Fruit fly (Drosophila melanogaster) whole organism, wandering third instar larva: ENCODE measurements around the gene CG9389.

Experiments
- Abd-B ChIP-seq: fragments of >200 bp; optimal IDR thresholded peaks from 2 replicates; lab custom pipeline; 2017; ENCODE audit warnings: missing biosample characterization, missing genetic modification characterization
- CG32264 ChIP-seq: fragments of 200-800 bp; sonication (Bioruptor generic); optimal IDR thresholded peaks from 2 replicates; lab custom pipeline; 2016; ENCODE audit warnings: missing biosample characterization, missing genetic modification characterization
- CG9705 ChIP-seq: fragments of 200-800 bp; sonication (Bioruptor generic); optimal IDR thresholded peaks from 2 replicates; lab custom pipeline; 2018; ENCODE audit warnings: missing biosample characterization, mild to moderate bottlenecking, missing genetic modification characterization
- Dfd ChIP-seq: fragments of >200 bp; optimal IDR thresholded peaks from 2 replicates; lab custom pipeline; 2017; ENCODE audit warnings: missing biosample characterization, missing genetic modification characterization
- Myc ChIP-seq: fragments of >200 bp; optimal IDR thresholded peaks from 2 replicates; lab custom pipeline; 2017
- Rel ChIP-seq, 2 experiments: fragments of 200-800 bp; sonication (Bioruptor generic) in 1 of 2; optimal IDR thresholded peaks; 2 replicates in 1 of 2; 3 replicates in 1 of 2; lab custom pipeline; 2016 to 2019; ENCODE audit warnings: mild to moderate bottlenecking in 2 of 2, missing biosample characterization in 2 of 2, missing genetic modification characterization in 2 of 2, moderate library complexity in 1 of 2
- br ChIP-seq: fragments of 200-800 bp; sonication (Bioruptor generic); optimal IDR thresholded peaks from 2 replicates; lab custom pipeline; 2016; ENCODE audit warnings: missing biosample characterization, missing genetic modification characterization
- dsf ChIP-seq: sonication (Bioruptor generic); optimal IDR thresholded peaks from 2 replicates; lab custom pipeline; 2016; ENCODE audit warnings: missing biosample characterization, missing genetic modification characterization, borderline replicate concordance
- h ChIP-seq: fragments of 200-800 bp; sonication (Bioruptor generic); optimal IDR thresholded peaks from 3 replicates; lab custom pipeline; 2016; ENCODE audit warnings: missing biosample characterization, mild to moderate bottlenecking, missing genetic modification characterization
- lola ChIP-seq: fragments of >200 bp; optimal IDR thresholded peaks from 2 replicates; lab custom pipeline; 2017; ENCODE audit warnings: missing biosample characterization, missing genetic modification characterization
- pan ChIP-seq: fragments of >200 bp; optimal IDR thresholded peaks from 2 replicates; lab custom pipeline; 2017
- psq ChIP-seq: fragments of 200-800 bp; sonication (Bioruptor generic); optimal IDR thresholded peaks from 3 replicates; lab custom pipeline; 2017; ENCODE audit warnings: missing biosample characterization, mild to moderate bottlenecking, missing genetic modification characterization, moderate library complexity
- sv ChIP-seq: fragments of 200-800 bp; sonication (Bioruptor generic); optimal IDR thresholded peaks from 3 replicates; lab custom pipeline; 2016; ENCODE audit warnings: missing biosample characterization, missing genetic modification characterization

DNA sequence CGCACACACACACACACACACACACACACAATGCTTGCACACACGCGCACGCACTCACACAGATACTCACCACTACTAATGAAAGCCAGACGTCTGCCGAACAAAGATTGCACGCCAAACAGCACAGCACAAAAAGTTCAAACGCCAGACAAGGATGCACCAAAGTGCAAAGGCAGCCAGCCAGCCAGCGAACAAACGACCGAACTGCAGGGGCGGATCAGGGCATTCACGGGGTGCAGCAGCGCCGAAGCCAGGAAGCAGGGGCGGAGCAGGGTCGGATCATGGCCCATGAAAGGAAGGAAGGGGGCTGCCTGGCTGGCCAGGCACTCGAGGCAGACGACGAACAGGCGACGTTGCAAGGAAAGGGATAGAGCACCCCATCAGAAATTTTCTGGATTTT lies 17.9 kb downstream of the CG9389 start:
- no peak for TF ChIP-seq Abd-B (GFP tag; lab: Kevin White, UChicago)
- TF ChIP-seq psq, result peak; percentile 12
- TF ChIP-seq br, result peak; percentile 57
- no peak for TF ChIP-seq CG32264 (GFP tag; lab: Kevin White, UChicago)
- no peak for TF ChIP-seq dsf
- TF ChIP-seq sv (GFP tag; lab: Kevin White, UChicago), result no peak
- no peak for TF ChIP-seq lola (GFP tag; lab: Kevin White, UChicago)
- no peak for TF ChIP-seq Myc (lab: Kevin White, UChicago)
- peak; percentile 10 for TF ChIP-seq CG9705 (GFP tag; lab: Kevin White, UChicago)
- TF ChIP-seq Rel (GFP tag; optimal IDR thresholded peaks at IDR 0.05; lab: Kevin White, UChicago), result peak; percentile 24
- no peak for TF ChIP-seq Rel (tag; optimal IDR thresholded peaks at IDR 0.05; lab: Kevin White, UChicago)
- no peak for TF ChIP-seq h (GFP tag; lab: Kevin White, UChicago)
- peak; percentile 47 for TF ChIP-seq Dfd
- TF ChIP-seq pan (lab: Kevin White, UChicago), result no peak
